Worm (Caenorhabditis elegans) whole organism, young adult: ENCODE results near the gene Y50D4B.1.

Experiments used
- B0019.2 ChIP-seq: fragments of 200-800 bp; sonication (Bioruptor generic); conservative IDR thresholded peaks from 2 replicates; pipeline ENCODE4 v1.3.6; 2022; ENCODE audit warnings: missing genetic modification reagents, missing genetic modification characterization, missing compliant biosample characterization
- B0035.1 ChIP-seq: sonication (generic microtip); optimal IDR thresholded peaks from 2 replicates; lab custom pipeline; 2016; ENCODE audit warnings: missing genetic modification characterization, mild to moderate bottlenecking, missing compliant biosample characterization, missing genotype, missing genetic modification reagents
- D2030.7 ChIP-seq: fragments of 200-800 bp; sonication (Bioruptor generic); IDR thresholded peaks from 2 replicates; pipeline ENCODE4 v1.3.6; 2022; ENCODE audit warnings: missing genetic modification reagents, missing genetic modification characterization, missing compliant biosample characterization
- F23B12.7 ChIP-seq: sonication (generic microtip); optimal IDR thresholded peaks from 2 replicates; lab custom pipeline; 2017; ENCODE audit warnings: missing genetic modification characterization, mild to moderate bottlenecking, missing compliant biosample characterization, antibody characterized with exemption, moderate library complexity; ENCODE audit not compliant: insufficient read depth
- F33H1.4 ChIP-seq: fragments of 200-800 bp; sonication (Bioruptor generic); IDR thresholded peaks from 2 replicates; pipeline ENCODE4 v1.3.6; 2022; ENCODE audit warnings: missing genetic modification reagents, missing genetic modification characterization, missing compliant biosample characterization
- Y53F4B.3 ChIP-seq: fragments of 200-800 bp; sonication (Bioruptor generic); IDR thresholded peaks from 2 replicates; pipeline ENCODE4 v1.3.6; 2022; ENCODE audit warnings: missing genetic modification reagents, missing genetic modification characterization, missing compliant biosample characterization
- Y53G8AR.9 ChIP-seq: fragments of 200-800 bp; sonication (Bioruptor generic); conservative IDR thresholded peaks from 2 replicates; pipeline ENCODE4 v1.3.6; 2022; ENCODE audit warnings: missing genetic modification reagents, missing genetic modification characterization, missing compliant biosample characterization
- Y67H2A.10 ChIP-seq: fragments of 200-800 bp; sonication (Bioruptor generic); conservative IDR thresholded peaks from 2 replicates; pipeline ENCODE4 v1.3.6; 2022; ENCODE audit warnings: missing genetic modification reagents, missing genetic modification characterization, missing compliant biosample characterization
- ZK185.1 ChIP-seq: sonication (generic microtip); optimal IDR thresholded peaks from 2 replicates; lab custom pipeline; 2016; ENCODE audit warnings: mild to moderate bottlenecking, missing genetic modification characterization, missing compliant biosample characterization; ENCODE audit not compliant: poor library complexity, severe bottlenecking
- aptf-3 ChIP-seq: fragments of 200-800 bp; sonication (Bioruptor generic); IDR thresholded peaks from 2 replicates; pipeline ENCODE4 v1.3.6; 2022; ENCODE audit warnings: missing genetic modification characterization, missing compliant biosample characterization
- athp-1 ChIP-seq: sonication (generic microtip); optimal IDR thresholded peaks from 2 replicates; lab custom pipeline; 2017; ENCODE audit warnings: mild to moderate bottlenecking, missing genetic modification characterization, missing compliant biosample characterization
- attf-5 ChIP-seq: fragments of 200-800 bp; sonication (Bioruptor generic); optimal IDR thresholded peaks from 2 replicates; lab custom pipeline; 2018; ENCODE audit warnings: mild to moderate bottlenecking, missing genetic modification characterization, missing compliant biosample characterization
- bed-1 ChIP-seq: fragments of 200-800 bp; sonication (Bioruptor generic); IDR thresholded peaks from 2 replicates; pipeline ENCODE4 v1.3.6; 2022; ENCODE audit warnings: missing genetic modification reagents, missing genetic modification characterization, missing compliant biosample characterization
- ceh-100 ChIP-seq: fragments of 200-800 bp; sonication (Bioruptor generic); IDR thresholded peaks from 2 replicates; pipeline ENCODE4 v1.3.6; 2022; ENCODE audit warnings: missing genetic modification reagents, missing genetic modification characterization, missing compliant biosample characterization
- ceh-27 ChIP-seq: fragments of 200-800 bp; sonication (Bioruptor generic); optimal IDR thresholded peaks from 2 replicates; lab custom pipeline; 2018; ENCODE audit warnings: mild to moderate bottlenecking, missing genetic modification characterization, moderate library complexity, missing compliant biosample characterization
- ceh-79 ChIP-seq: sonication (generic microtip); optimal IDR thresholded peaks from 2 replicates; lab custom pipeline; 2017; ENCODE audit warnings: mild to moderate bottlenecking, missing genetic modification characterization, missing compliant biosample characterization
- chd-7 ChIP-seq: sonication (generic microtip); optimal IDR thresholded peaks from 2 replicates; lab custom pipeline; 2016; ENCODE audit warnings: mild to moderate bottlenecking, missing genetic modification characterization, moderate library complexity, missing compliant biosample characterization
- dox-1 ChIP-seq: fragments of 200-800 bp; sonication (Bioruptor generic); IDR thresholded peaks from 2 replicates; pipeline ENCODE4 v1.3.6; 2022; ENCODE audit warnings: missing genetic modification reagents, missing genetic modification characterization, missing compliant biosample characterization
- efl-1 ChIP-seq: fragments of 150-350 bp; optimal IDR thresholded peaks from 2 replicates; lab custom pipeline; 2014; ENCODE audit warnings: missing biosample characterization, missing genetic modification reagents, missing genetic modification characterization
- egl-18 ChIP-seq: fragments of 200-800 bp; sonication (Bioruptor generic); IDR thresholded peaks from 2 replicates; pipeline ENCODE4 v1.3.6; 2022; ENCODE audit warnings: missing genetic modification reagents, missing genetic modification characterization, missing compliant biosample characterization
- ekl-4 ChIP-seq: fragments of 200-800 bp; sonication (Bioruptor generic); IDR thresholded peaks from 2 replicates; pipeline ENCODE4 v1.3.6; 2022; ENCODE audit warnings: missing genetic modification reagents, missing genetic modification characterization, missing compliant biosample characterization
- ets-4 ChIP-seq: fragments of 200-800 bp; sonication (Bioruptor generic); optimal IDR thresholded peaks from 2 replicates; lab custom pipeline; 2018; ENCODE audit warnings: mild to moderate bottlenecking, missing genetic modification characterization, missing compliant biosample characterization
- fkh-3 ChIP-seq: sonication (generic microtip); optimal IDR thresholded peaks from 2 replicates; lab custom pipeline; 2016; ENCODE audit warnings: mild to moderate bottlenecking, missing genetic modification characterization, missing compliant biosample characterization
- him-1 ChIP-seq: sonication (generic microtip); optimal IDR thresholded peaks from 2 replicates; lab custom pipeline; 2016; ENCODE audit warnings: missing genotype, missing genetic modification reagents, missing genetic modification characterization, missing compliant biosample characterization
- hlh-12 ChIP-seq: sonication (generic microtip); optimal IDR thresholded peaks from 2 replicates; lab custom pipeline; 2016; ENCODE audit warnings: missing genetic modification characterization, missing compliant biosample characterization
- hmg-20 ChIP-seq: fragments of 200-800 bp; sonication (Bioruptor generic); IDR thresholded peaks from 2 replicates; pipeline ENCODE4 v1.3.6; 2022; ENCODE audit warnings: missing genetic modification reagents, missing genetic modification characterization, missing compliant biosample characterization
- lin-26 ChIP-seq: fragments of 200-800 bp; sonication (Bioruptor generic); IDR thresholded peaks from 2 replicates; pipeline ENCODE4 v1.3.6; 2022; ENCODE audit warnings: missing genetic modification reagents, missing genetic modification characterization, missing compliant biosample characterization
- lin-35 ChIP-seq, 3 experiments: fragments of 150-350 bp in 2 of 3; sonication (generic microtip) in 1 of 3; optimal IDR thresholded peaks; 2 replicates each; lab custom pipeline; 2014 to 2018; ENCODE audit warnings: missing biosample characterization in 3 of 3, missing genetic modification characterization in 3 of 3, missing genetic modification reagents in 3 of 3
- lin-40 ChIP-seq: sonication (generic microtip); optimal IDR thresholded peaks from 2 replicates; lab custom pipeline; 2016; ENCODE audit warnings: missing genetic modification characterization, mild to moderate bottlenecking, missing compliant biosample characterization, missing genotype, missing genetic modification reagents
- lsy-27 ChIP-seq: sonication (generic microtip); optimal IDR thresholded peaks from 2 replicates; lab custom pipeline; 2017; ENCODE audit warnings: missing genetic modification characterization, mild to moderate bottlenecking, missing compliant biosample characterization, antibody characterized with exemption, missing genotype, borderline replicate concordance; ENCODE audit not compliant: insufficient read depth
- mcd-1 ChIP-seq: fragments of 200-800 bp; sonication (Bioruptor generic); IDR thresholded peaks from 2 replicates; pipeline ENCODE4 v1.3.6; 2022; ENCODE audit warnings: missing genetic modification reagents, missing genetic modification characterization, missing compliant biosample characterization
- nfya-2 ChIP-seq: fragments of 200-800 bp; sonication (Bioruptor generic); IDR thresholded peaks from 2 replicates; pipeline ENCODE4 v1.3.6; 2022; ENCODE audit warnings: missing genetic modification reagents, missing genetic modification characterization, missing compliant biosample characterization
- nhr-120 ChIP-seq: fragments of 200-800 bp; sonication (Bioruptor generic); IDR thresholded peaks from 2 replicates; pipeline ENCODE4 v1.3.6; 2022; ENCODE audit warnings: missing genetic modification characterization, missing compliant biosample characterization
- nhr-80 ChIP-seq: sonication (generic microtip); optimal IDR thresholded peaks from 2 replicates; lab custom pipeline; 2016; ENCODE audit warnings: missing genetic modification characterization, missing compliant biosample characterization
- nhr-90 ChIP-seq: sonication (generic microtip); optimal IDR thresholded peaks from 2 replicates; lab custom pipeline; 2016; ENCODE audit warnings: missing genotype, mild to moderate bottlenecking, missing genetic modification characterization, missing compliant biosample characterization
- pha-4 ChIP-seq: fragments of 150-350 bp; sonication (generic microtip); optimal IDR thresholded peaks from 2 replicates; lab custom pipeline; 2014; ENCODE audit warnings: missing biosample characterization, missing genetic modification reagents, missing genetic modification characterization
- rpc-1 ChIP-seq, 2 experiments: fragments of 150-350 bp in 1 of 2; sonication (generic microtip) in 1 of 2; optimal IDR thresholded peaks; 2 replicates each; lab custom pipeline; 2014 to 2018; ENCODE audit warnings: missing biosample characterization in 1 of 2, missing genetic modification characterization in 1 of 2, missing genetic modification reagents in 1 of 2, missing genotype in 1 of 2
- sdz-38 ChIP-seq: sonication (generic microtip); optimal IDR thresholded peaks from 2 replicates; lab custom pipeline; 2016; ENCODE audit warnings: missing genotype, missing genetic modification characterization, missing compliant biosample characterization
- sea-2 ChIP-seq: fragments of 200-800 bp; sonication (Bioruptor generic); IDR thresholded peaks from 2 replicates; pipeline ENCODE4 v1.3.6; 2022; ENCODE audit warnings: missing genetic modification characterization, missing compliant biosample characterization
- snpc-1.3 ChIP-seq: sonication (generic microtip); optimal IDR thresholded peaks from 2 replicates; lab custom pipeline; 2017; ENCODE audit warnings: missing genetic modification characterization, mild to moderate bottlenecking, missing compliant biosample characterization, antibody characterized with exemption, moderate library complexity, missing genotype, missing genetic modification reagents; ENCODE audit not compliant: insufficient read depth
- snpc-4 ChIP-seq, 5 experiments: fragments of 150-350 bp in 1 of 5; sonication (generic microtip) in 4 of 5; optimal IDR thresholded peaks; 2 replicates each; lab custom pipeline; 2014 to 2018; ENCODE audit warnings: missing genetic modification characterization in 5 of 5, missing biosample characterization in 3 of 5, antibody characterized with exemption in 2 of 5, mild to moderate bottlenecking in 2 of 5, missing compliant biosample characterization in 2 of 5, missing genotype in 2 of 5, moderate library complexity in 2 of 5, missing genetic modification reagents in 1 of 5
- unc-130 ChIP-seq: sonication (generic microtip); optimal IDR thresholded peaks from 2 replicates; lab custom pipeline; 2016; ENCODE audit warnings: missing genetic modification reagents, missing genetic modification characterization, missing compliant biosample characterization
- unc-62 ChIP-seq: fragments of 150-350 bp; optimal IDR thresholded peaks from 2 replicates; lab custom pipeline; 2014; ENCODE audit warnings: missing biosample characterization, missing genetic modification reagents, missing genetic modification characterization
- ztf-28 ChIP-seq: fragments of 200-800 bp; sonication (Bioruptor generic); IDR thresholded peaks from 2 replicates; pipeline ENCODE4 v1.3.6; 2022; ENCODE audit warnings: missing genetic modification reagents, missing genetic modification characterization, missing compliant biosample characterization
- ztf-6 ChIP-seq: fragments of 200-800 bp; sonication (Bioruptor generic); IDR thresholded peaks from 2 replicates; pipeline ENCODE4 v1.3.6; 2022; ENCODE audit warnings: missing genetic modification reagents, missing genetic modification characterization, missing compliant biosample characterization

Y50D4B.1 gene

DNA sequence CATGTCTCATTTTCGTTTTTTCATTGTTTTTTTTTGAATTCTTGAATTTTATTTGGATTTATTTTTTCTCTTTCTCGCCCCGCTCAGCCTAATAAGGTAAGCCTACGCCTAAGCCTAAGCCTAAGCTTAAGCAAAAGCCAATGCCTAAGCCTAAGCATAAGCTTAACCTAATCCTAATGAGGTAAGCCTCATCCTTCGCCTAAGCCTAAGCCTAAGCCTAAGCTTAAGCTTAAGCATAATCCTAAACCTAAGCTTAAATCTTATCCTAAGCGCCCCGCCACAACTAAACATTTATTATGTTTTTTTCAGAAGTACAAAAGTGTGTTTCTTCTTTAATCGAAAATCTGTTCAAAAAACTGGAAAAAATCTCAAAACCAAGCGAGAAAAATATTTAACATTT, 578 bp upstream of the Y50D4B.1 start:
- TF ChIP-seq nfya-2 (GFP tag; lab: Robert Waterston, UW) = no peak
- no peak for TF ChIP-seq bed-1 (GFP tag; lab: Robert Waterston, UW)
- no peak for TF ChIP-seq ceh-100 (GFP tag; lab: Robert Waterston, UW)
- no peak for TF ChIP-seq unc-62 (GFP tag; lab: Kevin White, UChicago)
- no peak for TF ChIP-seq him-1
- TF ChIP-seq pha-4 (tag; lab: Kevin White, UChicago) = no peak
- TF ChIP-seq Y53F4B.3 (GFP tag; lab: Robert Waterston, UW) = no peak
- TF ChIP-seq ztf-6 (GFP tag; lab: Robert Waterston, UW) = no peak
- no peak for TF ChIP-seq snpc-4 (GFP tag; optimal IDR thresholded peaks at IDR 0.05; lab: Kevin White, UChicago)
- TF ChIP-seq snpc-4 (tag; optimal IDR thresholded peaks at IDR 0.05; lab: Kevin White, UChicago) = no peak
- TF ChIP-seq B0019.2 (GFP tag; lab: Robert Waterston, UW) = no peak
- TF ChIP-seq rpc-1 (optimal IDR thresholded peaks at IDR 0.05; lab: Kevin White, UChicago) = no peak
- no peak for TF ChIP-seq rpc-1 (tag; optimal IDR thresholded peaks at IDR 0.05; lab: Kevin White, UChicago)
- TF ChIP-seq egl-18 = no peak
- TF ChIP-seq Y53G8AR.9 = no peak
- no peak for TF ChIP-seq efl-1 (GFP tag; lab: Kevin White, UChicago)
- TF ChIP-seq aptf-3 (GFP tag; lab: Robert Waterston, UW) = no peak
- no peak for TF ChIP-seq F33H1.4 (GFP tag; lab: Robert Waterston, UW)
- no peak for TF ChIP-seq snpc-1.3 (tag; lab: Kevin White, UChicago)
- TF ChIP-seq fkh-3 (tag; lab: Kevin White, UChicago) = no peak

DNA sequence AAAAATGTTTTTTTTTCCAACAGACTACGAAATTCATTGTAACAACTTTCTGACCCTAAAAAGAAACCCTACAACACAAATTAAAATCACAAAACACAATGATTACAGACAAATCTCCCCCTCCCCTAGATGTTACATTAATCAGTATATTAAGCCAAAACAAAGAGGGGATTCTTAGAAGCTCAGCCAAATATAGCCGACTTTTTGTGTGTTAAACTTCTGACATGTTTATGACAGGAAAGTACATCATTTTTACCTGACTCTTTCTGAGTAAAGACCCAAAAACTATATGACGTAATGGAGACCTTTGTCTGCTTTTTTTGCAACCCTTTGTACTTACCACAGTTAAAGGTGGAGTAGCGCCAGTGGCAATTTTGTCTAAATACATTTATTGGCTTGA, 7.3 kb downstream of the Y50D4B.1 start:
- TF ChIP-seq lin-35 (GFP tag; optimal IDR thresholded peaks at IDR 0.05; lab: Kevin White, UChicago) = no peak
- TF ChIP-seq chd-7 (tag; lab: Kevin White, UChicago) = no peak
- no peak for TF ChIP-seq sea-2 (GFP tag; lab: Robert Waterston, UW)
- TF ChIP-seq efl-1 (GFP tag; lab: Kevin White, UChicago) = no peak
- TF ChIP-seq athp-1 (tag; lab: Kevin White, UChicago) = no peak
- TF ChIP-seq ceh-27 (GFP tag; lab: Kevin White, UChicago) = no peak
- TF ChIP-seq dox-1 = no peak
- TF ChIP-seq unc-130 (GFP tag; lab: Kevin White, UChicago) = no peak
- TF ChIP-seq lsy-27 (tag; lab: Kevin White, UChicago) = no peak
- no peak for TF ChIP-seq sdz-38 (tag; lab: Kevin White, UChicago)
- no peak for TF ChIP-seq F23B12.7
- TF ChIP-seq lin-40 (tag; lab: Kevin White, UChicago) = no peak
- no peak for TF ChIP-seq ets-4 (GFP tag; lab: Kevin White, UChicago)
- no peak for TF ChIP-seq D2030.7 (GFP tag; lab: Robert Waterston, UW)
- TF ChIP-seq ztf-28 (GFP tag; lab: Robert Waterston, UW) = no peak
- TF ChIP-seq B0035.1 (tag; lab: Kevin White, UChicago) = no peak

ce11 chrV:1131880-1132623, 19.3 kb downstream of the Y50D4B.1 start, which contains the start of gene W07B8.4:
TSS of gene W07B8.4 (minus strand) at chrV:1131930.
- TF ChIP-seq mcd-1 (GFP tag; lab: Robert Waterston, UW) (no peak), hmg-20 (no peak), Y67H2A.10 (no peak), nhr-80 (tag; lab: Kevin White, UChicago) (peak; percentile 5), hlh-12 (no peak), attf-5 (GFP tag; lab: Kevin White, UChicago) (no peak), ceh-79 (no peak), ekl-4 (GFP tag; lab: Robert Waterston, UW) (no peak), ZK185.1 (no peak), lin-26 (GFP tag; lab: Robert Waterston, UW) (0 out of 2 replicates have a peak, but pooled peaks have one; percentile 27), nhr-90 (tag; lab: Kevin White, UChicago) (peak; percentile 35), nhr-120 (0 out of 2 replicates have a peak, but pooled peaks have one; percentile 47)
